Fruit fly (Drosophila melanogaster): ENCODE results near the gene CG7290.

CG7290 gene

dm6 chr3L:20185206-20185868, 20.5 kb downstream of the CG7290 start (continued):
- peak; percentile 56 for TF ChIP-seq CG17385 (GFP tag; optimal IDR thresholded peaks at IDR 0.05)
- peak; percentile 8 for TF ChIP-seq maf-S (GFP tag; optimal IDR thresholded peaks at IDR 0.05)
- no peak for TF ChIP-seq btn (GFP tag; optimal IDR thresholded peaks at IDR 0.05)
- TF ChIP-seq sd (tag; optimal IDR thresholded peaks at IDR 0.05): no peak
- peak; percentile 52 for TF ChIP-seq Meics (GFP tag; optimal IDR thresholded peaks at IDR 0.05)
- TF ChIP-seq dan (GFP tag; IDR thresholded peaks at IDR 0.05): no peak
- no peak for TF ChIP-seq ash1 (GFP tag; optimal IDR thresholded peaks at IDR 0.05)
- TF ChIP-seq CG7271 (tag; optimal IDR thresholded peaks at IDR 0.05): no peak
- TF ChIP-seq Tbp (GFP tag; optimal IDR thresholded peaks at IDR 0.05): no peak
- no peak for TF ChIP-seq CG30020 (tag; optimal IDR thresholded peaks at IDR 0.05)
- TF ChIP-seq CG14441 (GFP tag; IDR thresholded peaks at IDR 0.05): no peak; the same call in 1 of the 2 replicates
- peak; percentile 13 for TF ChIP-seq her (GFP tag; optimal IDR thresholded peaks at IDR 0.05)
- no peak for TF ChIP-seq al (GFP tag; IDR thresholded peaks at IDR 0.05)
- peak in 1 of 2 experiments; percentile 12 for TF ChIP-seq crp (GFP tag; optimal IDR thresholded peaks at IDR 0.05)
- TF ChIP-seq CG11560 (tag; IDR thresholded peaks at IDR 0.05): no peak
- peak; percentile 16 for TF ChIP-seq tx (GFP tag; optimal IDR thresholded peaks at IDR 0.05)
- TF ChIP-seq CG7556 (GFP tag; optimal IDR thresholded peaks at IDR 0.05): peak; percentile 83
- peak in 1 of 2 experiments; percentile 32 for TF ChIP-seq Pdp1 (GFP tag; optimal IDR thresholded peaks at IDR 0.05)
- TF ChIP-seq peb (GFP tag; IDR thresholded peaks at IDR 0.05): no peak
- no peak for TF ChIP-seq Ets97D (GFP tag; optimal IDR thresholded peaks at IDR 0.05)
- TF ChIP-seq CG10543 (GFP tag; optimal IDR thresholded peaks at IDR 0.05): peak; percentile 43
- TF ChIP-seq CG12391 (tag; optimal IDR thresholded peaks at IDR 0.05): peak; percentile 60
- TF ChIP-seq CG34422 (GFP tag; IDR thresholded peaks at IDR 0.05): peak; percentile 48; the same call in 1 of the 3 replicates
- peak; percentile 62; the same call in 1 of the 3 replicates for TF ChIP-seq CG2889 (GFP tag; IDR thresholded peaks at IDR 0.05)
- no peak for TF ChIP-seq sens-2 (GFP tag; IDR thresholded peaks at IDR 0.05)
- no peak for TF ChIP-seq p53 (GFP tag; optimal IDR thresholded peaks at IDR 0.05)
- TF ChIP-seq CrebB (tag; optimal IDR thresholded peaks at IDR 0.05): no peak
- TF ChIP-seq Usf (GFP tag; optimal IDR thresholded peaks at IDR 0.05): peak; percentile 10
- TF ChIP-seq wek (GFP tag; optimal IDR thresholded peaks at IDR 0.05): no peak
- TF ChIP-seq sima (GFP tag; optimal IDR thresholded peaks at IDR 0.05): no peak
- TF ChIP-seq amos (GFP tag; IDR thresholded peaks at IDR 0.05; ENCODE audit: partially characterized antibody): no peak; the same call in 1 of the 2 replicates
- no peak for TF ChIP-seq NK7.1 (GFP tag; optimal IDR thresholded peaks at IDR 0.05)
- TF ChIP-seq Side (GFP tag; optimal IDR thresholded peaks at IDR 0.05): no peak
- TF ChIP-seq az2 (GFP tag; optimal IDR thresholded peaks at IDR 0.05): peak; percentile 40
- TF ChIP-seq CG12769 (tag; optimal IDR thresholded peaks at IDR 0.05): peak; percentile 49
- TF ChIP-seq CG2120 (GFP tag; optimal IDR thresholded peaks at IDR 0.05): peak; percentile 87
- TF ChIP-seq CG5953 (GFP tag; IDR thresholded peaks at IDR 0.05): no peak
- TF ChIP-seq scrt (GFP tag; optimal IDR thresholded peaks at IDR 0.05): peak; percentile 24
- TF ChIP-seq nerfin-2 (GFP tag; IDR thresholded peaks at IDR 0.05; ENCODE audit: partially characterized antibody): no peak
- no peak for TF ChIP-seq gsb (GFP tag; IDR thresholded peaks at IDR 0.05)
- no peak for TF ChIP-seq CG1792 (GFP tag; optimal IDR thresholded peaks at IDR 0.05)
- TF ChIP-seq Fer2 (tag; optimal IDR thresholded peaks at IDR 0.05): peak; percentile 4
- peak; percentile 32; the same call in 1 of the 3 replicates for TF ChIP-seq CG14050 (GFP tag; IDR thresholded peaks at IDR 0.05)
- peak; percentile 45 for TF ChIP-seq CG13296 (GFP tag; optimal IDR thresholded peaks at IDR 0.05)
- TF ChIP-seq CG15601 (tag; optimal IDR thresholded peaks at IDR 0.05): no peak
- no peak for TF ChIP-seq CG8089 (GFP tag; optimal IDR thresholded peaks at IDR 0.05)
- no peak for TF ChIP-seq pb (GFP tag; optimal IDR thresholded peaks at IDR 0.05)
- TF ChIP-seq odd (GFP tag; optimal IDR thresholded peaks at IDR 0.05): peak; percentile 29
- no peak for TF ChIP-seq CG11247 (GFP tag; IDR thresholded peaks at IDR 0.05)
- TF ChIP-seq CG4360 (GFP tag; IDR thresholded peaks at IDR 0.05): no peak

All from whole organism, embryonic.